Worm (Caenorhabditis elegans) whole organism, young adult: ENCODE measurements around the gene Y39A3B.8.
A peak's percentile ranks its signal among the peaks of the same experiment; 100 is the strongest.

Experiments
- B0035.1 ChIP-seq: sonication (generic microtip); optimal IDR thresholded peaks from 2 replicates; lab custom pipeline; 2016; ENCODE audit warnings: missing genetic modification characterization, mild to moderate bottlenecking, missing compliant biosample characterization, missing genotype, missing genetic modification reagents
- B0261.1 ChIP-seq: sonication (generic microtip); optimal IDR thresholded peaks from 2 replicates; lab custom pipeline; 2016; ENCODE audit warnings: mild to moderate bottlenecking, missing genetic modification characterization, moderate library complexity, missing compliant biosample characterization
- B0336.3 ChIP-seq: fragments of 200-800 bp; sonication (Bioruptor generic); IDR thresholded peaks from 2 replicates; pipeline ENCODE4 v1.3.6; 2022; ENCODE audit warnings: missing genetic modification characterization, missing compliant biosample characterization
- C17E4.6 ChIP-seq: fragments of 200-800 bp; sonication (Bioruptor generic); IDR thresholded peaks from 2 replicates; pipeline ENCODE4 v1.3.6; 2022; ENCODE audit warnings: missing genetic modification reagents, missing genetic modification characterization, missing compliant biosample characterization
- D2030.7 ChIP-seq: fragments of 200-800 bp; sonication (Bioruptor generic); IDR thresholded peaks from 2 replicates; pipeline ENCODE4 v1.3.6; 2022; ENCODE audit warnings: missing genetic modification reagents, missing genetic modification characterization, missing compliant biosample characterization
- F37B4.10 ChIP-seq: fragments of 200-800 bp; sonication (Bioruptor generic); IDR thresholded peaks from 2 replicates; pipeline ENCODE4 v1.3.6; 2022; ENCODE audit warnings: missing genetic modification characterization, missing compliant biosample characterization
- F39B2.1 ChIP-seq: fragments of 200-800 bp; sonication (Bioruptor generic); IDR thresholded peaks from 2 replicates; pipeline ENCODE4 v1.3.6; 2022; ENCODE audit warnings: missing genetic modification reagents, missing genetic modification characterization, missing compliant biosample characterization
- F57C9.4 ChIP-seq: sonication (generic microtip); optimal IDR thresholded peaks from 2 replicates; lab custom pipeline; 2017; ENCODE audit warnings: mild to moderate bottlenecking, missing genetic modification characterization, missing compliant biosample characterization
- T07F8.4 ChIP-seq: sonication (generic microtip); optimal IDR thresholded peaks from 2 replicates; lab custom pipeline; 2016; ENCODE audit warnings: mild to moderate bottlenecking, missing genetic modification characterization, moderate library complexity, missing compliant biosample characterization
- T26A5.8 ChIP-seq: sonication (generic microtip); optimal IDR thresholded peaks from 2 replicates; lab custom pipeline; 2016; ENCODE audit warnings: missing genetic modification characterization, missing compliant biosample characterization
- Y53F4B.3 ChIP-seq: fragments of 200-800 bp; sonication (Bioruptor generic); IDR thresholded peaks from 2 replicates; pipeline ENCODE4 v1.3.6; 2022; ENCODE audit warnings: missing genetic modification reagents, missing genetic modification characterization, missing compliant biosample characterization
- Y67H2A.10 ChIP-seq: fragments of 200-800 bp; sonication (Bioruptor generic); conservative IDR thresholded peaks from 2 replicates; pipeline ENCODE4 v1.3.6; 2022; ENCODE audit warnings: missing genetic modification reagents, missing genetic modification characterization, missing compliant biosample characterization
- Y79H2A.3 ChIP-seq: fragments of 200-800 bp; sonication (Bioruptor generic); conservative IDR thresholded peaks from 2 replicates; pipeline ENCODE4 v1.3.6; 2022; ENCODE audit warnings: missing genetic modification reagents, missing genetic modification characterization, missing compliant biosample characterization
- ZK185.1 ChIP-seq: sonication (generic microtip); optimal IDR thresholded peaks from 2 replicates; lab custom pipeline; 2016; ENCODE audit warnings: mild to moderate bottlenecking, missing genetic modification characterization, missing compliant biosample characterization; ENCODE audit not compliant: poor library complexity, severe bottlenecking
- akir-1 ChIP-seq: fragments of 200-800 bp; sonication (Bioruptor generic); optimal IDR thresholded peaks from 2 replicates; lab custom pipeline; 2018; ENCODE audit warnings: mild to moderate bottlenecking, missing genetic modification characterization, moderate library complexity, missing compliant biosample characterization
- ama-1 ChIP-seq, 3 experiments: fragments of 150-350 bp in 1 of 3; sonication (generic microtip) in 2 of 3; optimal IDR thresholded peaks; 2 replicates each; lab custom pipeline; 2014 to 2018; ENCODE audit warnings: missing biosample characterization in 2 of 3, missing genetic modification characterization in 2 of 3, missing genetic modification reagents in 2 of 3
- attf-5 ChIP-seq: fragments of 200-800 bp; sonication (Bioruptor generic); optimal IDR thresholded peaks from 2 replicates; lab custom pipeline; 2018; ENCODE audit warnings: mild to moderate bottlenecking, missing genetic modification characterization, missing compliant biosample characterization
- bed-2 ChIP-seq: fragments of 200-800 bp; sonication (Bioruptor generic); IDR thresholded peaks from 2 replicates; pipeline ENCODE4 v1.3.6; 2022; ENCODE audit warnings: missing genetic modification reagents, missing genetic modification characterization, missing compliant biosample characterization
- cebp-1 ChIP-seq, 2 experiments: fragments of 200-800 bp in 1 of 2; sonication (Bioruptor generic) in 1 of 2; sonication (generic microtip) in 1 of 2; IDR thresholded peaks in 1 of 2; optimal IDR thresholded peaks in 1 of 2; 2 replicates each; pipeline versions ENCODE4 v1.3.6 to Lab custom; 2017 to 2022; ENCODE audit warnings: missing compliant biosample characterization in 2 of 2, missing genetic modification characterization in 2 of 2, mild to moderate bottlenecking in 1 of 2, missing genetic modification reagents in 1 of 2, moderate library complexity in 1 of 2
- ceh-40 ChIP-seq: fragments of 200-800 bp; sonication (Bioruptor generic); IDR thresholded peaks from 2 replicates; pipeline ENCODE4 v1.3.6; 2022; ENCODE audit warnings: missing genetic modification characterization, missing compliant biosample characterization
- die-1 ChIP-seq: sonication (generic microtip); optimal IDR thresholded peaks from 2 replicates; lab custom pipeline; 2016; ENCODE audit warnings: missing genotype, mild to moderate bottlenecking, missing genetic modification characterization, missing compliant biosample characterization
- dox-1 ChIP-seq: fragments of 200-800 bp; sonication (Bioruptor generic); IDR thresholded peaks from 2 replicates; pipeline ENCODE4 v1.3.6; 2022; ENCODE audit warnings: missing genetic modification reagents, missing genetic modification characterization, missing compliant biosample characterization
- dpff-1 ChIP-seq: sonication (generic microtip); optimal IDR thresholded peaks from 2 replicates; lab custom pipeline; 2017; ENCODE audit warnings: mild to moderate bottlenecking, missing genetic modification characterization, missing compliant biosample characterization
- dpl-1 ChIP-seq: fragments of 150-350 bp; optimal IDR thresholded peaks from 2 replicates; lab custom pipeline; 2014; ENCODE audit warnings: missing biosample characterization, missing genetic modification reagents, missing genetic modification characterization
- egrh-3 ChIP-seq: fragments of 200-800 bp; sonication (Bioruptor generic); IDR thresholded peaks from 2 replicates; pipeline ENCODE4 v1.3.6; 2022; ENCODE audit warnings: missing genetic modification reagents, missing genetic modification characterization, missing compliant biosample characterization
- ekl-4 ChIP-seq: fragments of 200-800 bp; sonication (Bioruptor generic); IDR thresholded peaks from 2 replicates; pipeline ENCODE4 v1.3.6; 2022; ENCODE audit warnings: missing genetic modification reagents, missing genetic modification characterization, missing compliant biosample characterization
- lag-1 ChIP-seq: fragments of 200-800 bp; sonication (Bioruptor generic); IDR thresholded peaks from 2 replicates; pipeline ENCODE4 v1.3.6; 2022; ENCODE audit warnings: missing genetic modification reagents, missing genetic modification characterization, missing compliant biosample characterization
- let-526 ChIP-seq: fragments of 200-800 bp; sonication (Bioruptor generic); IDR thresholded peaks from 2 replicates; pipeline ENCODE4 v1.3.6; 2022; ENCODE audit warnings: missing genetic modification reagents, missing genetic modification characterization, missing compliant biosample characterization
- lin-26 ChIP-seq: fragments of 200-800 bp; sonication (Bioruptor generic); IDR thresholded peaks from 2 replicates; pipeline ENCODE4 v1.3.6; 2022; ENCODE audit warnings: missing genetic modification reagents, missing genetic modification characterization, missing compliant biosample characterization
- lsl-1 ChIP-seq: fragments of 200-800 bp; sonication (Bioruptor generic); optimal IDR thresholded peaks from 2 replicates; lab custom pipeline; 2018; ENCODE audit warnings: mild to moderate bottlenecking, missing genetic modification characterization, moderate library complexity, missing compliant biosample characterization
- lsy-27 ChIP-seq: sonication (generic microtip); optimal IDR thresholded peaks from 2 replicates; lab custom pipeline; 2017; ENCODE audit warnings: missing genetic modification characterization, mild to moderate bottlenecking, missing compliant biosample characterization, antibody characterized with exemption, missing genotype, borderline replicate concordance; ENCODE audit not compliant: insufficient read depth
- mcd-1 ChIP-seq: fragments of 200-800 bp; sonication (Bioruptor generic); IDR thresholded peaks from 2 replicates; pipeline ENCODE4 v1.3.6; 2022; ENCODE audit warnings: missing genetic modification reagents, missing genetic modification characterization, missing compliant biosample characterization
- nhr-90 ChIP-seq: sonication (generic microtip); optimal IDR thresholded peaks from 2 replicates; lab custom pipeline; 2016; ENCODE audit warnings: missing genotype, mild to moderate bottlenecking, missing genetic modification characterization, missing compliant biosample characterization
- repo-1 ChIP-seq: sonication (generic microtip); optimal IDR thresholded peaks from 2 replicates; lab custom pipeline; 2017; ENCODE audit warnings: mild to moderate bottlenecking, missing genetic modification characterization, missing compliant biosample characterization
- sdz-38 ChIP-seq: sonication (generic microtip); optimal IDR thresholded peaks from 2 replicates; lab custom pipeline; 2016; ENCODE audit warnings: missing genotype, missing genetic modification characterization, missing compliant biosample characterization
- sea-2 ChIP-seq: fragments of 200-800 bp; sonication (Bioruptor generic); IDR thresholded peaks from 2 replicates; pipeline ENCODE4 v1.3.6; 2022; ENCODE audit warnings: missing genetic modification characterization, missing compliant biosample characterization
- snpc-1.1 ChIP-seq: sonication (generic microtip); optimal IDR thresholded peaks from 2 replicates; lab custom pipeline; 2017; ENCODE audit warnings: missing genetic modification characterization, mild to moderate bottlenecking, missing compliant biosample characterization, antibody characterized with exemption, moderate library complexity, missing genotype, missing genetic modification reagents; ENCODE audit not compliant: insufficient read depth
- snpc-3.4 ChIP-seq: sonication (generic microtip); optimal IDR thresholded peaks from 2 replicates; lab custom pipeline; 2017; ENCODE audit warnings: missing genetic modification characterization, mild to moderate bottlenecking, missing compliant biosample characterization, antibody characterized with exemption, moderate library complexity, missing genotype, missing genetic modification reagents
- unc-62 ChIP-seq: fragments of 150-350 bp; optimal IDR thresholded peaks from 2 replicates; lab custom pipeline; 2014; ENCODE audit warnings: missing biosample characterization, missing genetic modification reagents, missing genetic modification characterization
- xnd-1 ChIP-seq: sonication (generic microtip); optimal IDR thresholded peaks from 2 replicates; lab custom pipeline; 2016; ENCODE audit warnings: missing genotype, missing genetic modification reagents, missing genetic modification characterization, missing compliant biosample characterization
- zfh-2 ChIP-seq: fragments of 200-800 bp; sonication (Bioruptor generic); conservative IDR thresholded peaks from 2 replicates; pipeline ENCODE4 v1.3.6; 2022; ENCODE audit warnings: missing genetic modification reagents, missing genetic modification characterization, missing compliant biosample characterization
- ztf-26 ChIP-seq: sonication (generic microtip); optimal IDR thresholded peaks from 2 replicates; lab custom pipeline; 2017; ENCODE audit warnings: missing genetic modification characterization, missing compliant biosample characterization

The Y39A3B.8 gene

DNA sequence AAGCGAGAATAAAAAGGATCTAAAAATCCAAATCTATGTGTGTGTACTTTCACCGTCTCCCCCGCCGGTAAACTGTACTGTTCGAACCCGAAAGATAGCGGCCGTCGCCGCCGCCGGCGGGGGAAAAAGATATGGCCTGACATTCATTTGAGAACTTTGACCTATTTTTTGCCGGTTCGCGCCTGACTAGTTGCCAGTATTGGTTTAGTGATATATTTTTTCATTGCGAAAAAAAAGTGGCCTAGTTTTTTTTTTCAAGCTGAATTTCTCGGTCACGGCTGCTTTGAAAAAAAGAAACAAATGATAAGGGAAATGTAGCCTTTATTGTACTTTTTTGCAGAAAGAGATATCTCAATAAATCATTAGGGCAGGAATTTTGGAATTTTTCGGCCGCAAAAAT, 25.2 kb upstream of the Y39A3B.8 start (continued):
- TF ChIP-seq cebp-1 (GFP tag; IDR thresholded peaks at IDR 0.05; lab: Robert Waterston, UW) (no peak), cebp-1 (tag; optimal IDR thresholded peaks at IDR 0.05; lab: Kevin White, UChicago) (no peak), B0336.3 (GFP tag; lab: Robert Waterston, UW) (no peak), Y53F4B.3 (GFP tag; lab: Robert Waterston, UW) (no peak), lsl-1 (GFP tag; lab: Kevin White, UChicago) (no peak), bed-2 (no peak), ztf-26 (tag; lab: Kevin White, UChicago) (no peak), let-526 (GFP tag; lab: Robert Waterston, UW) (no peak), B0261.1 (tag; lab: Kevin White, UChicago) (no peak), Y67H2A.10 (GFP tag; lab: Robert Waterston, UW) (no peak), F39B2.1 (GFP tag; lab: Robert Waterston, UW) (no peak), F57C9.4 (tag; lab: Kevin White, UChicago) (no peak), repo-1 (tag; lab: Kevin White, UChicago) (no peak), unc-62 (GFP tag; lab: Kevin White, UChicago) (no peak), die-1 (tag; lab: Kevin White, UChicago) (no peak), sea-2 (no peak), ZK185.1 (no peak), lsy-27 (no peak), dox-1 (GFP tag; lab: Robert Waterston, UW) (peak; percentile 58; the same call in 1 of the 2 replicates)

DNA sequence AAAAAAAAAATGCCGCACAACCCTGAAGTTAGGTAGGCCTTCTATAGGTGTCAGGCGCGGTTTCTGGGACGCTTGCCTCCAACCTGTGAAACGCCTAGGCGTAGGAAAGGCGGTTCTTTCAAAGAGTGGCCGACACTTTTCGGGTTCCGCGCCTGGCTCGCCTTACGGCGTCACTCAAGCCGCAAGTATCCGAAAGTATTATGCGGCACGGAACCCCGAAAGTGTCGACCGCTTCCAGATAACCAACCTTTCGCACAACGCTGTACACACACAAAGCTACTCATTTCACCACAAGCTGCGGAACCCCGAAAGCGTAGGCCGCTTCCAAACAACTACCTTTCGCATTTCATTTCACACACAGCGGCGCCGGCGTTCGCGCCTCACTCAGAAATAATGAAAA, 24.7 kb upstream of the Y39A3B.8 start:
- TF ChIP-seq snpc-1.1 (tag; lab: Kevin White, UChicago): peak; percentile 40
- no peak for TF ChIP-seq attf-5 (GFP tag; lab: Kevin White, UChicago)
- no peak for TF ChIP-seq T07F8.4 (tag; lab: Kevin White, UChicago)
- peak; percentile 92; the same call in 1 of the 2 replicates for TF ChIP-seq F37B4.10 (GFP tag; lab: Robert Waterston, UW)
- no peak for TF ChIP-seq die-1 (tag; lab: Kevin White, UChicago)
- peak; percentile 53 for TF ChIP-seq zfh-2 (GFP tag; lab: Robert Waterston, UW)
- TF ChIP-seq B0261.1 (tag; lab: Kevin White, UChicago): no peak
- TF ChIP-seq mcd-1 (GFP tag; lab: Robert Waterston, UW): no peak
- TF ChIP-seq lag-1 (GFP tag; lab: Robert Waterston, UW): no peak
- no peak for TF ChIP-seq ama-1 (optimal IDR thresholded peaks at IDR 0.05; lab: Kevin White, UChicago)
- TF ChIP-seq ama-1 (GFP tag; optimal IDR thresholded peaks at IDR 0.05; lab: Kevin White, UChicago): no peak
- TF ChIP-seq nhr-90: no peak
- TF ChIP-seq, all 124 proteins: peak for 3

DNA sequence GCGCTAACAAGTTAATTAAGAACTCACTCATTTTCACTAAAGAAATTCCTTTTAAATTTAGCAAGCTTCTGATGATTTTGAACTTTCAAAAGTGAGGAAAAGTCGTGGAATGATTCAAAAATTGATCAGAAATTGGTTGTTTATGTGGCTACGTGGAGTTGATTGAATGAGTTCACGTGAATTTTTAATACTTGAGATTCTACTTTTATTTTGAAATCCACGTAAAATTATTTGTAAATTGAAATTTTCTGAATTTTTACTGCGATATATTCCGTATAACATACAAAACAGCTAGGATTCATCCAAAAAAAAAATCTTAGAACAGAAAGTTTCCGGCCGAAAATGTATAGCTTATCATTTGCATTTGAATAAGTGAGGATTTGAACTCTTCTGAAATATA, 18.0 kb upstream of the Y39A3B.8 start, which contains the start of gene moa-1:
TSS of gene moa-1 (minus strand) at position 101 of the 400 bp plus-strand sequence.
- TF ChIP-seq snpc-3.4 (tag; lab: Kevin White, UChicago): no peak
- TF ChIP-seq ceh-40: no peak
- no peak for TF ChIP-seq die-1 (tag; lab: Kevin White, UChicago)
- TF ChIP-seq dpl-1 (GFP tag; lab: Kevin White, UChicago): no peak
- TF ChIP-seq akir-1 (GFP tag; lab: Kevin White, UChicago): no peak
- no peak for TF ChIP-seq T26A5.8 (tag; lab: Kevin White, UChicago)
- TF ChIP-seq Y53F4B.3 (GFP tag; lab: Robert Waterston, UW): no peak
- no peak for TF ChIP-seq sdz-38 (tag; lab: Kevin White, UChicago)
- TF ChIP-seq xnd-1 (tag; lab: Kevin White, UChicago): no peak
- TF ChIP-seq egrh-3: no peak
- TF ChIP-seq D2030.7 (GFP tag; lab: Robert Waterston, UW): no peak
- no peak for TF ChIP-seq lsy-27
- TF ChIP-seq ekl-4: no peak
- no peak for TF ChIP-seq Y79H2A.3
- no peak for TF ChIP-seq dpff-1
- TF ChIP-seq C17E4.6: no peak
- TF ChIP-seq lin-26: no peak
- no peak for TF ChIP-seq B0035.1 (tag; lab: Kevin White, UChicago)
- TF ChIP-seq, all 124 proteins: peak for 0
